Worm (Caenorhabditis elegans) whole organism, L3 larva: ENCODE results near the gene M70.2.

Source experiments
- R02D3.7 ChIP-seq: fragments of 150-350 bp; optimal IDR thresholded peaks from 2 replicates; lab custom pipeline; 2014; ENCODE audit warnings: missing biosample characterization, missing genetic modification characterization
- ZK546.5 ChIP-seq: sonication (generic microtip); optimal IDR thresholded peaks from 2 replicates; lab custom pipeline; 2017; ENCODE audit warnings: missing biosample characterization, missing genetic modification characterization
- aly-2 ChIP-seq: fragments of 150-350 bp; optimal IDR thresholded peaks from 2 replicates; lab custom pipeline; 2014; ENCODE audit warnings: missing biosample characterization, missing genetic modification characterization
- ama-1 ChIP-seq: fragments of 150-350 bp; optimal IDR thresholded peaks from 2 replicates; lab custom pipeline; 2018
- ceh-16 ChIP-seq: sonication (generic microtip); optimal IDR thresholded peaks from 2 replicates; lab custom pipeline; 2017; ENCODE audit warnings: missing biosample characterization, missing genetic modification characterization
- ceh-28 ChIP-seq: fragments of 150-350 bp; optimal IDR thresholded peaks from 2 replicates; lab custom pipeline; 2014; ENCODE audit warnings: missing biosample characterization, missing genetic modification reagents, missing genetic modification characterization
- ceh-9 ChIP-seq: sonication (generic microtip); optimal IDR thresholded peaks from 2 replicates; lab custom pipeline; 2018; ENCODE audit warnings: missing biosample characterization, missing genetic modification characterization
- daf-12 ChIP-seq: fragments of 150-350 bp; optimal IDR thresholded peaks from 2 replicates; lab custom pipeline; 2014; ENCODE audit warnings: missing biosample characterization, missing genetic modification reagents, missing genetic modification characterization
- elt-3 ChIP-seq, 3 experiments: fragments of 150-350 bp in 1 of 3; sonication (generic microtip) in 2 of 3; optimal IDR thresholded peaks; 2 replicates in 2 of 3; 4 replicates in 1 of 3; lab custom pipeline; 2014 to 2017; ENCODE audit warnings: missing biosample characterization in 3 of 3, missing genetic modification characterization in 3 of 3
- eor-1 ChIP-seq, 2 experiments: fragments of 150-350 bp; optimal IDR thresholded peaks; 2 replicates each; lab custom pipeline; 2014 to 2018; ENCODE audit warnings: missing biosample characterization in 2 of 2, missing genetic modification characterization in 2 of 2
- fkh-10 ChIP-seq: sonication (generic microtip); optimal IDR thresholded peaks from 2 replicates; lab custom pipeline; 2017; ENCODE audit warnings: missing biosample characterization, missing genetic modification reagents, missing genetic modification characterization
- fkh-2 ChIP-seq: fragments of 150-350 bp; optimal IDR thresholded peaks from 2 replicates; lab custom pipeline; 2014; ENCODE audit warnings: missing biosample characterization, missing genetic modification reagents, missing genetic modification characterization
- fos-1 ChIP-seq: fragments of 150-350 bp; optimal IDR thresholded peaks from 2 replicates; lab custom pipeline; 2014; ENCODE audit warnings: missing biosample characterization, missing genetic modification characterization
- hmg-11 ChIP-seq: sonication (generic microtip); optimal IDR thresholded peaks from 2 replicates; lab custom pipeline; 2016; ENCODE audit warnings: missing genetic modification characterization, missing compliant biosample characterization
- jun-1 ChIP-seq: fragments of 150-350 bp; optimal IDR thresholded peaks from 2 replicates; lab custom pipeline; 2014; ENCODE audit warnings: missing biosample characterization, missing genetic modification reagents, missing genetic modification characterization
- lin-15B ChIP-seq: fragments of 150-350 bp; optimal IDR thresholded peaks from 2 replicates; lab custom pipeline; 2014; ENCODE audit warnings: missing biosample characterization, missing genetic modification characterization
- lsy-12 ChIP-seq: sonication (generic microtip); optimal IDR thresholded peaks from 2 replicates; lab custom pipeline; 2016; ENCODE audit warnings: mild to moderate bottlenecking, missing genetic modification characterization, missing compliant biosample characterization
- mml-1 ChIP-seq: fragments of 150-350 bp; sonication (generic microtip); optimal IDR thresholded peaks from 3 replicates; lab custom pipeline; 2014; ENCODE audit warnings: missing biosample characterization, missing genetic modification characterization
- nfya-1 ChIP-seq: sonication (generic microtip); optimal IDR thresholded peaks from 2 replicates; lab custom pipeline; 2017; ENCODE audit warnings: missing genetic modification characterization, mild to moderate bottlenecking, missing compliant biosample characterization, antibody characterized with exemption, moderate library complexity; ENCODE audit not compliant: insufficient read depth
- nhr-23 ChIP-seq: fragments of 150-350 bp; optimal IDR thresholded peaks from 2 replicates; lab custom pipeline; 2014; ENCODE audit warnings: missing biosample characterization, missing genetic modification reagents, missing genetic modification characterization
- nhr-25 ChIP-seq: sonication (generic microtip); optimal IDR thresholded peaks from 2 replicates; lab custom pipeline; 2017; ENCODE audit warnings: missing biosample characterization, missing genetic modification characterization
- nhr-28 ChIP-seq: fragments of 150-350 bp; optimal IDR thresholded peaks from 2 replicates; lab custom pipeline; 2014; ENCODE audit warnings: missing biosample characterization, missing genetic modification characterization
- nhr-43 ChIP-seq: sonication (generic microtip); optimal IDR thresholded peaks from 2 replicates; lab custom pipeline; 2016; ENCODE audit warnings: mild to moderate bottlenecking, missing genetic modification characterization, missing compliant biosample characterization; ENCODE audit not compliant: poor library complexity, severe bottlenecking
- nhr-67 ChIP-seq: fragments of 150-350 bp; optimal IDR thresholded peaks from 2 replicates; lab custom pipeline; 2014; ENCODE audit warnings: missing biosample characterization, missing genetic modification characterization
- nhr-77 ChIP-seq: fragments of 150-350 bp; optimal IDR thresholded peaks from 2 replicates; lab custom pipeline; 2014; ENCODE audit warnings: missing biosample characterization, missing genetic modification characterization
- pha-4 ChIP-seq: fragments of 150-350 bp; optimal IDR thresholded peaks from 2 replicates; lab custom pipeline; 2014; ENCODE audit warnings: missing biosample characterization, missing genetic modification reagents, missing genetic modification characterization
- pqm-1 ChIP-seq: fragments of 150-350 bp; optimal IDR thresholded peaks from 2 replicates; lab custom pipeline; 2017; ENCODE audit warnings: missing biosample characterization, missing genetic modification characterization, inconsistent platforms
- snpc-4 ChIP-seq: fragments of 150-350 bp; optimal IDR thresholded peaks from 2 replicates; lab custom pipeline; 2014; ENCODE audit warnings: missing biosample characterization, missing genetic modification characterization
- unc-39 ChIP-seq: sonication (generic microtip); optimal IDR thresholded peaks from 4 replicates; lab custom pipeline; 2017; ENCODE audit warnings: missing biosample characterization, missing genetic modification characterization
- unc-62 ChIP-seq: fragments of 150-350 bp; sonication (generic microtip); optimal IDR thresholded peaks from 4 replicates; lab custom pipeline; 2014; ENCODE audit warnings: missing biosample characterization, missing genetic modification reagents, missing genetic modification characterization
- zag-1 ChIP-seq: fragments of 150-350 bp; optimal IDR thresholded peaks from 2 replicates; lab custom pipeline; 2014; ENCODE audit warnings: missing biosample characterization, missing genetic modification characterization
- ztf-11 ChIP-seq: fragments of 150-350 bp; optimal IDR thresholded peaks from 2 replicates; lab custom pipeline; 2014; ENCODE audit warnings: missing biosample characterization, missing genetic modification characterization
- ztf-4 ChIP-seq: fragments of 150-350 bp; optimal IDR thresholded peaks from 2 replicates; lab custom pipeline; 2014; ENCODE audit warnings: missing biosample characterization, missing genetic modification characterization

The M70.2 gene

DNA sequence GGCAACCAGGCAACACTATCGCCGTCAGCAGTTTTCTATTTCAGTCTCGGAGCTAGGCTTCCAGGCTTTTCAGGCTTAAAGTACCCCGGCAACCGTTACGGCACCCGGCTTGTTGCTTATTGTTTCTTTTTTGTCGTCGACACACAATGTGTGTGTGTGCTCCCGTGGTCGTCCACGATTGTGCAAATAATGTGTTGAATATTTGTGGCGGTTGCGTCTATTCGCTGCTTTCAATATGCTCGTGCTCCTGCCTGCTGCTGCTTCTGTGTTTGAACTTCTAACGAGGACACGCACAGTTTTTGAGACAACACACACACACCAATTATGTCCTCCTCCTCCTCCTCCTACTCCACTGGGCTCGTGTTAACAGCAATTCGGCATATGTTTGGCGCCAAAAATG lies 21.5 kb upstream of the M70.2 start:
- TF ChIP-seq pha-4 (peak; percentile 67), mml-1 (tag; lab: Kevin White, UChicago) (no peak)

DNA sequence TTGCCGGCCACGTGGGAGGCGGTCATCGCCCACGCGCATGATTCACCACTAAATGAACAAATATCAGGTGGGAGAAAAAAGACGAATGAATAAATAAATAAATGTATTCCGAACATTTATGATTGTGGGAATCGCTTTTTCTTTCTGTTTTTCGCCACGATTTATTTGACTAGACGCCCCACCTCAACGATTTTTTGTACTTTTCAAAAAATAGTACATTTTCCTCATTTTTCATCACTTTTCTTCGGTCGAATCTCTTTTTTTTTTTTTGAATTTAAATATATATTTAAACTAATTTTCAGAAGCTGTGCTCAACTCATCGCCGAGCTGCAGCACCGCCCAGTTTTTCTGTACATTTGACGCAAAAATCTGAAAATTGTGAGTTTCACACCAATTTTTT lies 20.3 kb upstream of the M70.2 start, which contains the start of gene fnip-2:
Gene fnip-2 (plus strand): TSS at position 301 of the 400 bp plus-strand sequence.
- no peak for TF ChIP-seq lin-15B (tag; lab: Kevin White, UChicago)
- no peak for TF ChIP-seq nhr-77 (tag; lab: Kevin White, UChicago)
- no peak for TF ChIP-seq ZK546.5 (tag; lab: Kevin White, UChicago)
- no peak for TF ChIP-seq nhr-67 (tag; lab: Kevin White, UChicago)
- TF ChIP-seq pha-4: no peak
- no peak for TF ChIP-seq ceh-28 (tag; lab: Kevin White, UChicago)
- no peak for TF ChIP-seq unc-39 (tag; lab: Kevin White, UChicago)
- no peak for TF ChIP-seq pqm-1 (tag; lab: Kevin White, UChicago)
- no peak for TF ChIP-seq daf-12 (tag; lab: Kevin White, UChicago)
- TF ChIP-seq ceh-16 (tag; lab: Kevin White, UChicago): no peak
- TF ChIP-seq eor-1 (tag; optimal IDR thresholded peaks at IDR 0.05; lab: Kevin White, UChicago): no peak
- no peak for TF ChIP-seq fos-1 (tag; lab: Kevin White, UChicago)
- TF ChIP-seq jun-1 (tag; lab: Kevin White, UChicago): no peak
- no peak for TF ChIP-seq aly-2
- no peak for TF ChIP-seq lsy-12 (tag; lab: Kevin White, UChicago)
- TF ChIP-seq R02D3.7: no peak
- no peak for TF ChIP-seq ceh-9
- no peak for TF ChIP-seq mml-1 (tag; lab: Kevin White, UChicago)
- TF ChIP-seq fkh-10 (GFP tag; lab: Kevin White, UChicago): no peak
- TF ChIP-seq, all 47 proteins: peak for 0

- TF ChIP-seq ceh-9: no peak
Measured at ce11 chrIV:2223144-2223543, 19.7 kb upstream of the M70.2 start.

DNA sequence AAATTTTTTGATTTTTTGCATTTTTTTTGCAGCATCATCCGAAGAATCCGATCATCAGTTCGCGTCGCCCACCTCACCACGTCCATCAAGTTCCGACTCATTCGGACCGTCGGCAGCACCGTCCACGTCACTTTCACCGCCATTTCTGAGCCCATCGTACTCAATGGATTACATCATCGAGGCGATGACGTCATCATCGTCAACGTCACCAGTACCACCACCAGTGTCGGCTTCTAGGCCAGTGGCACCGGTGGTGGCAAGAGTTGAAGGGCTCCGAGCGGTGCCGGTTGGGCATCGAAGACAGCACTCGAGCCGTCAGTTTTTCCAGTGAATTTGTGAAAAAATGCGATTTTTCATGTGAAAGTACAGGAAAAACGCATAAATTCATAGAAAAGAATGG lies 19.2 kb upstream of the M70.2 start:
- no peak for TF ChIP-seq ztf-11 (tag; lab: Kevin White, UChicago)
- TF ChIP-seq lsy-12 (tag; lab: Kevin White, UChicago): no peak
- TF ChIP-seq fos-1 (tag; lab: Kevin White, UChicago): no peak
- TF ChIP-seq nhr-28 (tag; lab: Kevin White, UChicago): no peak
- no peak for TF ChIP-seq nhr-25
- no peak for TF ChIP-seq nhr-43
- TF ChIP-seq hmg-11 (tag; lab: Kevin White, UChicago): no peak
- TF ChIP-seq fkh-2 (tag; lab: Kevin White, UChicago): no peak
- no peak for TF ChIP-seq lin-15B (tag; lab: Kevin White, UChicago)
- no peak for TF ChIP-seq nhr-23 (tag; lab: Kevin White, UChicago)
- no peak for TF ChIP-seq nfya-1 (tag; lab: Kevin White, UChicago)
- TF ChIP-seq elt-3 (tag; optimal IDR thresholded peaks at IDR 0.05; lab: Kevin White, UChicago): no peak
- no peak for TF ChIP-seq zag-1
- no peak for TF ChIP-seq nhr-77 (tag; lab: Kevin White, UChicago)
- no peak for TF ChIP-seq nhr-67 (tag; lab: Kevin White, UChicago)
- TF ChIP-seq ama-1 (lab: Kevin White, UChicago): no peak
- TF ChIP-seq aly-2: no peak
- TF ChIP-seq snpc-4 (tag; lab: Kevin White, UChicago): no peak
- no peak for TF ChIP-seq R02D3.7
- no peak for TF ChIP-seq ztf-4 (tag; lab: Kevin White, UChicago)

ce11 chrIV:2228678-2229077 lies 14.2 kb upstream of the M70.2 start:
- no peak for TF ChIP-seq unc-62 (GFP tag; lab: Kevin White, UChicago)
- no peak for TF ChIP-seq jun-1 (tag; lab: Kevin White, UChicago)
- no peak for TF ChIP-seq nhr-77 (tag; lab: Kevin White, UChicago)
- no peak for TF ChIP-seq unc-39 (tag; lab: Kevin White, UChicago)

DNA sequence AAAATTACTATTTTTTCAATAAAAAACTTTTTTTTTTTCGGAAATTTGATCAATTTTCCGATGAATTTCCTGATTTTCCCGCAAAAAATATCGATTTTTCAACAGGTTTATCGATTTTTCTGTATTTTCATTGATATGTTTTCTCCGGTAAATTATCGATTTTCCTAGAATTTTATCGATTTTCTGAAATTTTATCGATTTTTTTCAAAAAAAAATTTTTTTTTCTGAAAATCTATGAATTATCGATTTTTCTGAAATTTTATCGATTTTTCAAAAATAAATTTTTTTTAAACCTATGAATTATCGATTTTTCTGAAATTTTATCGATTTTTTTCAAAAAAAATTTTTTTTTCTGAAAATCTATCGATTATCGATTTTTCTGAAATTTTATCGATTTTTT lies 11.1 kb upstream of the M70.2 start:
- peak; percentile 71 for TF ChIP-seq ceh-28 (tag; lab: Kevin White, UChicago)
